Worm (Caenorhabditis elegans) whole organism, mixed stage, embryonic: ENCODE data around the gene pgp-14.

Experiments used
- ces-1 ChIP-seq: fragments of 150-350 bp; optimal IDR thresholded peaks from 2 replicates; lab custom pipeline; 2014; ENCODE audit warnings: missing biosample characterization, missing genetic modification reagents, missing genetic modification characterization
- lin-32 ChIP-seq: fragments of 200-800 bp; sonication (Bioruptor generic); optimal IDR thresholded peaks from 2 replicates; lab custom pipeline; 2018; ENCODE audit warnings: mild to moderate bottlenecking, missing genetic modification characterization, missing compliant biosample characterization
- nhr-2 ChIP-seq: fragments of 150-350 bp; optimal IDR thresholded peaks from 2 replicates; lab custom pipeline; 2014; ENCODE audit warnings: missing biosample characterization, missing genetic modification characterization
- nhr-237 ChIP-seq: fragments of 150-350 bp; optimal IDR thresholded peaks from 2 replicates; lab custom pipeline; 2014; ENCODE audit warnings: missing biosample characterization, missing genetic modification characterization

- no peak for TF ChIP-seq ces-1
- TF ChIP-seq nhr-237 (tag; lab: Kevin White, UChicago) = no peak
- TF ChIP-seq nhr-2 = no peak
- no peak for TF ChIP-seq lin-32 (GFP tag; lab: Kevin White, UChicago)
These were observed 10.9 kb downstream of the pgp-14 start, which contains the start of gene pgp-13 for ce11 chrX:12738454-12738853.
